Fruit fly (Drosophila melanogaster) whole organism, embryonic: Measurements from ENCODE around the gene CG9021.

Experiments
- Aef1 ChIP-seq: fragments of 200-800 bp; sonication (Bioruptor generic); IDR thresholded peaks from 3 replicates; pipeline ENCODE4 v1.3.6; 2022; ENCODE audit warnings: missing biosample characterization, missing genetic modification characterization
- Bteb2 ChIP-seq: fragments of 200-800 bp; sonication (Bioruptor generic); optimal IDR thresholded peaks from 2 replicates; lab custom pipeline; 2016; ENCODE audit warnings: missing biosample characterization, missing genetic modification characterization
- CG10366 ChIP-seq: fragments of 200-800 bp; sonication (Bioruptor generic); IDR thresholded peaks from 2 replicates; pipeline ENCODE4 v1.3.6; 2022; ENCODE audit warnings: missing biosample characterization, missing genetic modification characterization
- CG10565 ChIP-seq: fragments of 200-800 bp; sonication (Bioruptor generic); optimal IDR thresholded peaks from 3 replicates; lab custom pipeline; 2016; ENCODE audit warnings: missing biosample characterization, mild to moderate bottlenecking, missing genetic modification characterization
- CG11504 ChIP-seq: fragments of 200-800 bp; sonication (Bioruptor generic); optimal IDR thresholded peaks from 3 replicates; lab custom pipeline; 2019; ENCODE audit warnings: missing biosample characterization, mild to moderate bottlenecking, missing genetic modification characterization, moderate library complexity
- CG11560 ChIP-seq: fragments of 200-800 bp; sonication (Bioruptor generic); IDR thresholded peaks from 3 replicates; pipeline ENCODE4 v1.3.6; 2022; ENCODE audit warnings: missing biosample characterization, missing genetic modification characterization
- CG14014 ChIP-seq: fragments of 200-800 bp; sonication (Bioruptor generic); IDR thresholded peaks from 2 replicates; pipeline ENCODE4 v1.3.6; 2022; ENCODE audit warnings: missing biosample characterization, missing genetic modification characterization
- CG15011 ChIP-seq: fragments of 200-800 bp; sonication (Bioruptor generic); optimal IDR thresholded peaks from 3 replicates; lab custom pipeline; 2018; ENCODE audit warnings: missing biosample characterization, mild to moderate bottlenecking, missing genetic modification characterization
- CG1603 ChIP-seq: fragments of 200-800 bp; sonication (Bioruptor generic); optimal IDR thresholded peaks from 2 replicates; lab custom pipeline; 2019; ENCODE audit warnings: missing biosample characterization, mild to moderate bottlenecking, missing genetic modification characterization, moderate library complexity
- CG17829 ChIP-seq: fragments of 200-800 bp; optimal IDR thresholded peaks from 2 replicates; lab custom pipeline; 2019; ENCODE audit warnings: missing biosample characterization, mild to moderate bottlenecking, missing genetic modification characterization, moderate library complexity
- CG32767 ChIP-seq: fragments of 200-800 bp; sonication (Bioruptor generic); IDR thresholded peaks from 2 replicates; pipeline ENCODE4 v1.3.6; 2022; ENCODE audit warnings: missing biosample characterization, missing genetic modification characterization
- CG4282 ChIP-seq: fragments of 200-800 bp; sonication (Bioruptor generic); optimal IDR thresholded peaks from 2 replicates; lab custom pipeline; 2016; ENCODE audit warnings: missing biosample characterization, missing genetic modification characterization
- CG6272 ChIP-seq: fragments of 200-800 bp; sonication (Bioruptor generic); IDR thresholded peaks from 2 replicates; pipeline ENCODE4 v1.3.6; 2022; ENCODE audit warnings: missing biosample characterization, missing genetic modification characterization
- CG7271 ChIP-seq: fragments of 200-800 bp; sonication (Bioruptor generic); optimal IDR thresholded peaks from 2 replicates; lab custom pipeline; 2018; ENCODE audit warnings: missing biosample characterization, mild to moderate bottlenecking, missing genetic modification characterization, moderate library complexity
- CG7928 ChIP-seq: fragments of 200-800 bp; sonication (Bioruptor generic); optimal IDR thresholded peaks from 2 replicates; lab custom pipeline; 2017; ENCODE audit warnings: missing biosample characterization, mild to moderate bottlenecking, missing genetic modification characterization
- E2f2 ChIP-seq: fragments of 200-800 bp; sonication (Bioruptor generic); IDR thresholded peaks from 2 replicates; pipeline ENCODE4 v1.3.6; 2022; ENCODE audit warnings: missing biosample characterization, missing genetic modification characterization
- Gug ChIP-seq: fragments of 200-800 bp; sonication (Bioruptor generic); IDR thresholded peaks from 4 replicates; pipeline ENCODE4 v1.3.6; 2022; ENCODE audit warnings: missing biosample characterization, missing genetic modification characterization
- HLHmδ ChIP-seq: fragments of 200-800 bp; sonication (Bioruptor generic); optimal IDR thresholded peaks from 2 replicates; lab custom pipeline; 2018; ENCODE audit warnings: missing biosample characterization, mild to moderate bottlenecking, missing genetic modification characterization, moderate library complexity
- HmgD ChIP-seq: fragments of 200-800 bp; sonication (Bioruptor generic); optimal IDR thresholded peaks from 3 replicates; lab custom pipeline; 2016; ENCODE audit warnings: missing biosample characterization, missing genetic modification characterization
- Neu2 ChIP-seq: fragments of 200-800 bp; sonication (Bioruptor generic); optimal IDR thresholded peaks from 3 replicates; lab custom pipeline; 2016; ENCODE audit warnings: missing biosample characterization, missing genetic modification characterization, borderline replicate concordance
- Nf-YA ChIP-seq: fragments of 200-800 bp; sonication (Bioruptor generic); IDR thresholded peaks from 2 replicates; pipeline ENCODE4 v1.3.6; 2022; ENCODE audit warnings: missing biosample characterization, missing genetic modification characterization
- Optix ChIP-seq: fragments of 200-800 bp; sonication (Bioruptor generic); IDR thresholded peaks from 3 replicates; pipeline ENCODE4 v1.3.6; 2022; ENCODE audit warnings: missing biosample characterization, missing genetic modification characterization
- Sin3A ChIP-seq: fragments of >200 bp; optimal IDR thresholded peaks from 2 replicates; lab custom pipeline; 2018
- Sox102F ChIP-seq: fragments of 200-800 bp; sonication (Bioruptor generic); optimal IDR thresholded peaks from 2 replicates; lab custom pipeline; 2018; ENCODE audit warnings: missing biosample characterization, mild to moderate bottlenecking, missing genetic modification characterization, moderate library complexity
- bab2 ChIP-seq: fragments of 200-800 bp; sonication (Bioruptor generic); optimal IDR thresholded peaks from 2 replicates; lab custom pipeline; 2016; ENCODE audit warnings: missing biosample characterization, missing genetic modification characterization
- chn ChIP-seq: fragments of 200-800 bp; sonication (Bioruptor generic); optimal IDR thresholded peaks from 2 replicates; lab custom pipeline; 2016; ENCODE audit warnings: missing biosample characterization, missing genetic modification characterization
- dati ChIP-seq: fragments of 200-800 bp; sonication (Bioruptor generic); IDR thresholded peaks from 2 replicates; pipeline ENCODE4 v1.3.6; 2022; ENCODE audit warnings: missing biosample characterization, missing genetic modification characterization
- ewg ChIP-seq: fragments of 200-800 bp; sonication (Bioruptor generic); optimal IDR thresholded peaks from 3 replicates; lab custom pipeline; 2017; ENCODE audit warnings: mild to moderate bottlenecking, missing biosample characterization, missing genetic modification reagents, missing genetic modification characterization
- fu2 ChIP-seq: fragments of 200-800 bp; sonication (Bioruptor generic); optimal IDR thresholded peaks from 2 replicates; lab custom pipeline; 2016; ENCODE audit warnings: missing biosample characterization, missing genetic modification characterization
- gfzf ChIP-seq: fragments of 200-800 bp; sonication (Bioruptor generic); optimal IDR thresholded peaks from 2 replicates; lab custom pipeline; 2016; ENCODE audit warnings: missing biosample characterization, mild to moderate bottlenecking, missing genetic modification characterization, moderate library complexity
- grn ChIP-seq: fragments of 200-800 bp; sonication (Bioruptor generic); optimal IDR thresholded peaks from 3 replicates; lab custom pipeline; 2017; ENCODE audit warnings: missing biosample characterization, missing genetic modification characterization
- h ChIP-seq: fragments of >200 bp; optimal IDR thresholded peaks from 2 replicates; lab custom pipeline; 2017
- ham ChIP-seq: fragments of 200-800 bp; sonication (Bioruptor generic); IDR thresholded peaks from 2 replicates; pipeline ENCODE4 v1.3.6; 2022; ENCODE audit warnings: missing biosample characterization, missing genetic modification characterization
- her ChIP-seq: fragments of 200-800 bp; sonication (Bioruptor generic); optimal IDR thresholded peaks from 2 replicates; lab custom pipeline; 2016; ENCODE audit warnings: missing biosample characterization, missing genetic modification characterization
- hkb ChIP-seq, 2 experiments: fragments of 200-800 bp in 1 of 2; fragments of >200 bp in 1 of 2; sonication (Bioruptor generic) in 1 of 2; IDR thresholded peaks in 1 of 2; optimal IDR thresholded peaks in 1 of 2; 2 replicates each; pipeline versions ENCODE4 v1.3.6 to Lab custom; 2017 to 2022; ENCODE audit warnings: missing biosample characterization in 1 of 2, missing genetic modification characterization in 1 of 2
- hth ChIP-seq: fragments of >200 bp; optimal IDR thresholded peaks from 2 replicates; lab custom pipeline; 2017; ENCODE audit warnings: inconsistent platforms
- ind ChIP-seq: fragments of 200-800 bp; sonication (Bioruptor generic); optimal IDR thresholded peaks from 3 replicates; lab custom pipeline; 2016; ENCODE audit warnings: missing biosample characterization, missing genetic modification characterization
- lov ChIP-seq, 2 experiments: fragments of 200-800 bp in 1 of 2; fragments of >200 bp in 1 of 2; sonication (Bioruptor generic) in 1 of 2; IDR thresholded peaks in 1 of 2; optimal IDR thresholded peaks in 1 of 2; 2 replicates in 1 of 2; 3 replicates in 1 of 2; pipeline versions ENCODE4 v1.3.6 to Lab custom; 2017 to 2022; ENCODE audit warnings: missing biosample characterization in 1 of 2, missing genetic modification characterization in 1 of 2
- maf-S ChIP-seq: fragments of 200-800 bp; sonication (Bioruptor generic); optimal IDR thresholded peaks from 2 replicates; lab custom pipeline; 2016; ENCODE audit warnings: missing biosample characterization, missing genetic modification characterization
- nom ChIP-seq: fragments of 200-800 bp; sonication (Bioruptor generic); optimal IDR thresholded peaks from 2 replicates; lab custom pipeline; 2017; ENCODE audit warnings: missing biosample characterization, missing genetic modification characterization, mild to moderate bottlenecking, moderate library complexity, missing genetic modification reagents
- pfk ChIP-seq: fragments of 200-800 bp; sonication (Bioruptor generic); optimal IDR thresholded peaks from 2 replicates; lab custom pipeline; 2018; ENCODE audit warnings: missing biosample characterization, mild to moderate bottlenecking, missing genetic modification characterization, moderate library complexity
- sna ChIP-seq: fragments of 200-800 bp; sonication (Bioruptor generic); IDR thresholded peaks from 2 replicates; pipeline ENCODE4 v1.3.6; 2022; ENCODE audit warnings: missing biosample characterization, missing genetic modification characterization; ENCODE audit not compliant: partially characterized antibody
- tap ChIP-seq: fragments of 200-800 bp; optimal IDR thresholded peaks from 3 replicates; lab custom pipeline; 2019; ENCODE audit warnings: missing biosample characterization, mild to moderate bottlenecking, missing genetic modification characterization, moderate library complexity
- trh ChIP-seq: fragments of 200-800 bp; sonication (Bioruptor generic); optimal IDR thresholded peaks from 2 replicates; lab custom pipeline; 2016; ENCODE audit warnings: missing biosample characterization, missing genetic modification characterization
- unc-4 ChIP-seq: fragments of 200-800 bp; sonication (Bioruptor generic); IDR thresholded peaks from 2 replicates; pipeline ENCODE4 v1.3.6; 2022; ENCODE audit warnings: missing biosample characterization, missing genetic modification characterization; ENCODE audit not compliant: partially characterized antibody
- vfl ChIP-seq: fragments of 200-800 bp; sonication (Bioruptor generic); optimal IDR thresholded peaks from 2 replicates; lab custom pipeline; 2016; ENCODE audit warnings: missing biosample characterization, missing genetic modification characterization
- wor ChIP-seq: fragments of 200-800 bp; sonication (Bioruptor generic); IDR thresholded peaks from 2 replicates; pipeline ENCODE4 v1.3.6; 2022; ENCODE audit warnings: missing biosample characterization, missing genetic modification characterization
- yki ChIP-seq: fragments of >200 bp; optimal IDR thresholded peaks from 3 replicates; lab custom pipeline; 2018
- zfh1 ChIP-seq: fragments of 200-800 bp; sonication (Bioruptor generic); IDR thresholded peaks from 3 replicates; pipeline ENCODE4 v1.3.6; 2022; ENCODE audit warnings: missing biosample characterization, missing genetic modification characterization

CG9021 gene

DNA sequence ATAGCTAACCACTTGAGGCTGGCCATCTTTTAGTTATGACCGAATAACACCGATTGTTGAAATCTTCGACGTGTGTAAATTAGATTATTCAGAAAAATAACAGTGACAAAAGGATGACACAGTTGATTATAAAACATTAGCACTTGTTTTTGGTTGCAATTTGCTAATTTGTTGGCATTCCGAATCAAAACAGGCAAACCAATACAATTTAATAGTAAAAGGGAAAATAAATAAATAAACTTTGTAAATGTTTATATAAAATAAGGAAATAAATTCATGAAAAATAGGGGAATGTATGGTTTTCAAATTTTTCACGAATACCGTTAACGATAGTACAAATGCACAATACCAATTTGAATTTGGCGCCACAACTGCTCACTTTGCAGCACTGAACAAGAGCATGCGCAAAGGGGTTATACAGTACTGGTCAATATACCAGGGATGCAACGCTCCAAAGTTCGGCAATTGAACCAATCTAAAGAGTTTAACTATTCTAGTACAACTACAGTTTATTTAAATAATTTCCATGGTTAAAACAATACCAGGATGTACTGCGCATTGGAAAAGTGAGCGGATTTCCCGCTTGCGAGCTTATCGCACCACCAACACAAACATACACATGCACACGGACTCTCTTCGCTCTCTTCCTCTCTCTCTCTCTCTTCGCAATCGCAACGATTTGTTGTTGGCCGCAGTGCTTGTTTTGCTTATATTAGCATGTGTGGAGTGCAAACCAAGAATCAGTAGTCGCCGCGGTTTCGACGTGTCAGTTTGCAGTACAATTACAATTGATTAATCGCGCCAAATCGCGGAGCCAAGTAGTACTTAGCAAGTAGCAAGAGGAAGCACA lies 39.0 kb upstream of the CG9021 start, which contains the start of the genes Sfp26Ad and Gpdh1 (continued):
- TF ChIP-seq Gug (GFP tag; lab: Robert Waterston, UW) (peak; percentile 50; the same call in 3 of the 4 replicates), gfzf (peak; percentile 31), her (GFP tag; lab: Kevin White, UChicago) (peak; percentile 77), CG10565 (peak; percentile 68), E2f2 (GFP tag; lab: Robert Waterston, UW) (peak; percentile 100), CG32767 (peak; percentile 61; the same call in 1 of the 2 replicates), h (lab: Kevin White, UChicago) (no peak), yki (lab: Kevin White, UChicago) (peak; percentile 85), Sox102F (GFP tag; lab: Kevin White, UChicago) (peak; percentile 65), sna (GFP tag; lab: Robert Waterston, UW) (peak; percentile 47), Aef1 (GFP tag; lab: Robert Waterston, UW) (peak; percentile 63; the same call in 1 of the 3 replicates), ind (GFP tag; lab: Kevin White, UChicago) (peak; percentile 83), CG1603 (tag; lab: Kevin White, UChicago) (peak; percentile 82), CG14014 (GFP tag; lab: Robert Waterston, UW) (peak; percentile 56; the same call in 1 of the 2 replicates), trh (GFP tag; lab: Kevin White, UChicago) (peak; percentile 65), vfl (GFP tag; lab: Kevin White, UChicago) (peak; percentile 81), Nf-YA (GFP tag; lab: Robert Waterston, UW) (peak; percentile 36), pfk (GFP tag; lab: Kevin White, UChicago) (peak; percentile 7), ham (peak; percentile 10; the same call in 1 of the 2 replicates), CG7271 (tag; lab: Kevin White, UChicago) (no peak), Bteb2 (GFP tag; lab: Kevin White, UChicago) (peak; percentile 87), fu2 (GFP tag; lab: Kevin White, UChicago) (peak; percentile 54), CG4282 (GFP tag; lab: Kevin White, UChicago) (peak; percentile 62), Sin3A (lab: Kevin White, UChicago) (peak; percentile 58), HmgD (GFP tag; lab: Kevin White, UChicago) (peak; percentile 44), maf-S (GFP tag; lab: Kevin White, UChicago) (peak; percentile 80), CG17829 (tag; lab: Kevin White, UChicago) (peak; percentile 73), lov (optimal IDR thresholded peaks at IDR 0.05; lab: Kevin White, UChicago) (no peak), lov (GFP tag; IDR thresholded peaks at IDR 0.05; lab: Robert Waterston, UW) (peak; percentile 43; the same call in 1 of the 3 replicates), CG11504 (tag; lab: Kevin White, UChicago) (peak; percentile 66), unc-4 (peak; percentile 55), hth (no peak), hkb (optimal IDR thresholded peaks at IDR 0.05; lab: Kevin White, UChicago) (no peak), hkb (GFP tag; IDR thresholded peaks at IDR 0.05; lab: Robert Waterston, UW) (peak; percentile 74), chn (GFP tag; lab: Kevin White, UChicago) (peak; percentile 74), CG15011 (GFP tag; lab: Kevin White, UChicago) (peak; percentile 12), tap (tag; lab: Kevin White, UChicago) (no peak), CG10366 (GFP tag; lab: Robert Waterston, UW) (peak; percentile 64), HLHmδ (GFP tag; lab: Kevin White, UChicago) (peak; percentile 28), wor (GFP tag; lab: Robert Waterston, UW) (no peak), CG7928 (peak; percentile 99), bab2 (peak; percentile 72), ewg (GFP tag; lab: Kevin White, UChicago) (peak; percentile 100), Neu2 (peak; percentile 41), dati (no peak), CG11560 (tag; lab: Robert Waterston, UW) (no peak), nom (GFP tag; lab: Kevin White, UChicago) (peak; percentile 78), zfh1 (peak; percentile 75; the same call in 2 of the 3 replicates), CG6272 (GFP tag; lab: Robert Waterston, UW) (no peak; the same call in 1 of the 2 replicates), grn (GFP tag; lab: Kevin White, UChicago) (peak; percentile 43), Optix (0 out of 3 replicates have a peak, but pooled peaks have one; percentile 40)
